Fruit fly (Drosophila melanogaster): Measurements from ENCODE around the gene CG9396.

The CG9396 gene

dm6 chr3R:9613124-9613523 lies 41.7 kb upstream of the CG9396 start (continued):
- TF ChIP-seq gfzf (GFP tag; optimal IDR thresholded peaks at IDR 0.05) (no peak), CG14014 (GFP tag; IDR thresholded peaks at IDR 0.05) (peak; percentile 67; the same call in 1 of the 2 replicates), pita (GFP tag; optimal IDR thresholded peaks at IDR 0.05) (no peak), gcm (GFP tag; optimal IDR thresholded peaks at IDR 0.05) (no peak), TFAM (GFP tag; optimal IDR thresholded peaks at IDR 0.05) (no peak), Ssrp (tag; optimal IDR thresholded peaks at IDR 0.05) (peak; percentile 16), CG5180 (GFP tag; optimal IDR thresholded peaks at IDR 0.05) (peak; percentile 36), wek (GFP tag; optimal IDR thresholded peaks at IDR 0.05) (no peak), CG9797 (GFP tag; optimal IDR thresholded peaks at IDR 0.05) (no peak), hth (optimal IDR thresholded peaks at IDR 0.05) (no peak), HLH3B (GFP tag; IDR thresholded peaks at IDR 0.05) (peak; percentile 70), salm (tag; optimal IDR thresholded peaks at IDR 0.05) (no peak), CG4730 (GFP tag; IDR thresholded peaks at IDR 0.05) (no peak), chn (GFP tag; optimal IDR thresholded peaks at IDR 0.05) (no peak), sisA (GFP tag; IDR thresholded peaks at IDR 0.05) (no peak; the same call in 1 of the 2 replicates), esg (GFP tag; conservative IDR thresholded peaks at IDR 0.05) (peak; percentile 57), NC2α (GFP tag; optimal IDR thresholded peaks at IDR 0.05) (no peak), exex (tag; optimal IDR thresholded peaks at IDR 0.05) (no peak), Dip3 (GFP tag; optimal IDR thresholded peaks at IDR 0.05) (peak; percentile 31), Tbp (GFP tag; optimal IDR thresholded peaks at IDR 0.05) (no peak), stwl (tag; optimal IDR thresholded peaks at IDR 0.05) (no peak), slbo (GFP tag; IDR thresholded peaks at IDR 0.05) (peak; percentile 63; the same call in 1 of the 2 replicates), toy (GFP tag; IDR thresholded peaks at IDR 0.05) (no peak), sna (GFP tag; IDR thresholded peaks at IDR 0.05; ENCODE audit: partially characterized antibody) (no peak), H15 (GFP tag; IDR thresholded peaks at IDR 0.05) (0 out of 3 replicates have a peak, but pooled peaks have one; percentile 39), unpg (GFP tag; optimal IDR thresholded peaks at IDR 0.05) (peak; percentile 67), en (GFP tag; optimal IDR thresholded peaks at IDR 0.05) (no peak), CG1529 (GFP tag; optimal IDR thresholded peaks at IDR 0.05) (no peak), tio (GFP tag; optimal IDR thresholded peaks at IDR 0.05) (peak; percentile 44), D19A (tag; optimal IDR thresholded peaks at IDR 0.05) (no peak), CG17802 (tag; optimal IDR thresholded peaks at IDR 0.05) (no peak), Vsx1 (GFP tag; optimal IDR thresholded peaks at IDR 0.05) (peak; percentile 26), Mes4 (GFP tag; optimal IDR thresholded peaks at IDR 0.05) (no peak), bsh (GFP tag; optimal IDR thresholded peaks at IDR 0.05) (peak; percentile 6 to 57), ind (GFP tag; optimal IDR thresholded peaks at IDR 0.05) (peak; percentile 49), BtbVII (GFP tag; optimal IDR thresholded peaks at IDR 0.05) (peak; percentile 58), usp (GFP tag; optimal IDR thresholded peaks at IDR 0.05) (no peak), jumu (GFP tag; optimal IDR thresholded peaks at IDR 0.05) (peak; percentile 37), zfh2 (GFP tag; optimal IDR thresholded peaks at IDR 0.05) (peak; percentile 59), ERR (GFP tag; optimal IDR thresholded peaks at IDR 0.05) (peak; percentile 24), zen (tag; optimal IDR thresholded peaks at IDR 0.05) (no peak), Six4 (GFP tag; optimal IDR thresholded peaks at IDR 0.05) (peak; percentile 37), CG17568 (GFP tag; optimal IDR thresholded peaks at IDR 0.05) (no peak), Sox102F (GFP tag; optimal IDR thresholded peaks at IDR 0.05) (peak; percentile 82), ken (GFP tag; IDR thresholded peaks at IDR 0.05) (0 out of 3 replicates have a peak, but pooled peaks have one; percentile 5), gce (GFP tag; IDR thresholded peaks at IDR 0.05) (no peak), CG9215 (GFP tag; IDR thresholded peaks at IDR 0.05) (peak; percentile 32; the same call in 1 of the 2 replicates), grn (GFP tag; optimal IDR thresholded peaks at IDR 0.05) (no peak), Ets65A (GFP tag) (peak; percentile 91), CG5245 (GFP tag; optimal IDR thresholded peaks at IDR 0.05) (peak; percentile 63), Eip74EF (GFP tag; optimal IDR thresholded peaks at IDR 0.05) (no peak), CG13296 (GFP tag; optimal IDR thresholded peaks at IDR 0.05) (peak; percentile 18)

All from whole organism, embryonic.